Worm (Caenorhabditis elegans) whole organism, L4 larva: ENCODE results near the gene srx-5.
A peak's percentile ranks its signal among the peaks of the same experiment; 100 is the strongest.

Experiments used
- D1046.2 ChIP-seq: fragments of 200-800 bp; sonication (Bioruptor generic); IDR thresholded peaks from 2 replicates; pipeline ENCODE4 v1.3.6; 2022; ENCODE audit warnings: missing genetic modification characterization, missing compliant biosample characterization
- F26F4.8 ChIP-seq: fragments of 200-800 bp; sonication (Bioruptor generic); conservative IDR thresholded peaks from 2 replicates; pipeline ENCODE4 v1.3.6; 2022; ENCODE audit warnings: missing genetic modification characterization, missing compliant biosample characterization
- T26A8.4 ChIP-seq: fragments of 200-800 bp; sonication (Bioruptor generic); IDR thresholded peaks from 2 replicates; pipeline ENCODE4 v1.3.6; 2022; ENCODE audit warnings: missing genetic modification characterization, missing compliant biosample characterization
- Y48G9A.11 ChIP-seq: fragments of 200-800 bp; sonication (Bioruptor generic); IDR thresholded peaks from 2 replicates; pipeline ENCODE4 v1.3.6; 2022; ENCODE audit warnings: missing genetic modification reagents, missing genetic modification characterization, missing compliant biosample characterization
- Y75B8A.6 ChIP-seq: fragments of 200-800 bp; sonication (Bioruptor generic); IDR thresholded peaks from 2 replicates; pipeline ENCODE4 v1.3.6; 2022; ENCODE audit warnings: missing genetic modification reagents, missing genetic modification characterization, missing compliant biosample characterization
- ZK546.5 ChIP-seq, 2 experiments: sonication (generic microtip); optimal IDR thresholded peaks; 2 replicates each; lab custom pipeline; 2017; ENCODE audit warnings: missing biosample characterization in 2 of 2, missing genetic modification characterization in 2 of 2
- aha-1 ChIP-seq: fragments of 150-350 bp; peaks from one replicate; lab custom pipeline; 2014; ENCODE audit warnings: missing biosample characterization, missing genetic modification characterization
- ama-1 ChIP-seq: fragments of 150-350 bp; optimal IDR thresholded peaks from 2 replicates; lab custom pipeline; 2014; ENCODE audit warnings: inconsistent platforms, mixed read lengths
- ceh-20 ChIP-seq: fragments of 200-800 bp; sonication (Bioruptor generic); IDR thresholded peaks from 2 replicates; pipeline ENCODE4 v1.3.6; 2022; ENCODE audit warnings: missing genetic modification reagents, missing genetic modification characterization, missing compliant biosample characterization
- ceh-28 ChIP-seq: fragments of 150-350 bp; optimal IDR thresholded peaks from 2 replicates; lab custom pipeline; 2014; ENCODE audit warnings: missing biosample characterization, missing genetic modification reagents, missing genetic modification characterization
- ceh-82 ChIP-seq: sonication (generic microtip); optimal IDR thresholded peaks from 2 replicates; lab custom pipeline; 2017; ENCODE audit warnings: missing biosample characterization, missing genetic modification characterization
- daf-12 ChIP-seq: fragments of 150-350 bp; optimal IDR thresholded peaks from 2 replicates; lab custom pipeline; 2014; ENCODE audit warnings: missing biosample characterization, missing genetic modification reagents, missing genetic modification characterization
- daf-16 ChIP-seq, 3 experiments: sonication (generic microtip); optimal IDR thresholded peaks; 2 replicates each; lab custom pipeline; 2016 to 2017; ENCODE audit warnings: missing genetic modification characterization in 3 of 3, missing genetic modification reagents in 3 of 3, mild to moderate bottlenecking in 2 of 3, missing compliant biosample characterization in 2 of 3, missing biosample characterization in 1 of 3, moderate library complexity in 1 of 3
- daf-19 ChIP-seq: fragments of 200-800 bp; sonication (Bioruptor generic); conservative IDR thresholded peaks from 2 replicates; pipeline ENCODE4 v1.3.6; 2022; ENCODE audit warnings: missing genetic modification characterization, missing compliant biosample characterization
- dmd-9 ChIP-seq: fragments of 200-800 bp; sonication (Bioruptor generic); IDR thresholded peaks from 2 replicates; pipeline ENCODE4 v1.3.6; 2022; ENCODE audit warnings: missing genetic modification reagents, missing genetic modification characterization, missing compliant biosample characterization
- dpl-1 ChIP-seq: fragments of 150-350 bp; optimal IDR thresholded peaks from 2 replicates; lab custom pipeline; 2014; ENCODE audit warnings: missing biosample characterization, missing genetic modification reagents, missing genetic modification characterization
- dve-1 ChIP-seq: sonication (generic microtip); optimal IDR thresholded peaks from 2 replicates; lab custom pipeline; 2017; ENCODE audit warnings: antibody characterized with exemption, mild to moderate bottlenecking, missing genetic modification characterization, missing compliant biosample characterization; ENCODE audit not compliant: insufficient read depth
- gei-8 ChIP-seq: fragments of 200-800 bp; sonication (Bioruptor generic); optimal IDR thresholded peaks from 2 replicates; lab custom pipeline; 2018; ENCODE audit warnings: mild to moderate bottlenecking, missing genetic modification characterization, missing compliant biosample characterization
- hif-1 ChIP-seq, 2 experiments: sonication (generic microtip); optimal IDR thresholded peaks; 2 replicates each; lab custom pipeline; 2016 to 2017; ENCODE audit warnings: missing compliant biosample characterization in 2 of 2, missing genetic modification characterization in 2 of 2, missing genetic modification reagents in 2 of 2, missing genotype in 2 of 2, mild to moderate bottlenecking in 1 of 2
- hmg-1.1 ChIP-seq: fragments of 200-800 bp; sonication (Bioruptor generic); IDR thresholded peaks from 2 replicates; pipeline ENCODE4 v1.3.6; 2022; ENCODE audit warnings: missing genetic modification reagents, missing genetic modification characterization, missing compliant biosample characterization
- lim-7 ChIP-seq: fragments of 200-800 bp; sonication (Bioruptor generic); IDR thresholded peaks from 2 replicates; pipeline ENCODE4 v1.3.6; 2022; ENCODE audit warnings: missing genetic modification characterization, missing compliant biosample characterization
- lin-1 ChIP-seq: fragments of 200-800 bp; sonication (Bioruptor generic); IDR thresholded peaks from 2 replicates; pipeline ENCODE4 v1.3.6; 2022; ENCODE audit warnings: missing genetic modification reagents, missing genetic modification characterization, missing compliant biosample characterization
- lin-13 ChIP-seq: fragments of 150-350 bp; optimal IDR thresholded peaks from 2 replicates; lab custom pipeline; 2014; ENCODE audit warnings: missing biosample characterization, missing genetic modification reagents, missing genetic modification characterization
- lin-15B ChIP-seq: fragments of 150-350 bp; sonication (generic microtip); optimal IDR thresholded peaks from 3 replicates; lab custom pipeline; 2014; ENCODE audit warnings: missing biosample characterization, missing genetic modification characterization
- lin-38 ChIP-seq: fragments of 200-800 bp; sonication (Bioruptor generic); IDR thresholded peaks from 2 replicates; pipeline ENCODE4 v1.3.6; 2022; ENCODE audit warnings: missing genetic modification reagents, missing genetic modification characterization, missing compliant biosample characterization
- lin-39 ChIP-seq: fragments of 150-350 bp; optimal IDR thresholded peaks from 2 replicates; lab custom pipeline; 2014; ENCODE audit warnings: missing biosample characterization, missing genetic modification reagents, missing genetic modification characterization
- lir-3 ChIP-seq: sonication (generic microtip); optimal IDR thresholded peaks from 2 replicates; lab custom pipeline; 2016; ENCODE audit warnings: mild to moderate bottlenecking, missing genetic modification characterization, missing compliant biosample characterization
- madf-5 ChIP-seq, 2 experiments: fragments of 200-800 bp; sonication (Bioruptor generic); IDR thresholded peaks; 2 replicates each; pipeline ENCODE4 v1.3.6; 2022; ENCODE audit warnings: missing compliant biosample characterization in 2 of 2, missing genetic modification characterization in 2 of 2
- madf-9 ChIP-seq: fragments of 200-800 bp; sonication (Bioruptor generic); conservative IDR thresholded peaks from 2 replicates; pipeline ENCODE4 v1.3.6; 2022; ENCODE audit warnings: missing genetic modification reagents, missing genetic modification characterization, missing compliant biosample characterization
- mep-1 ChIP-seq: fragments of 150-350 bp; sonication (generic microtip); optimal IDR thresholded peaks from 3 replicates; lab custom pipeline; 2014; ENCODE audit warnings: missing biosample characterization, missing genetic modification characterization
- mxl-3 ChIP-seq: fragments of 200-800 bp; sonication (Bioruptor generic); optimal IDR thresholded peaks from 2 replicates; lab custom pipeline; 2018; ENCODE audit warnings: mild to moderate bottlenecking, missing genetic modification characterization, missing compliant biosample characterization
- nhr-111 ChIP-seq: fragments of 200-800 bp; sonication (Bioruptor generic); optimal IDR thresholded peaks from 2 replicates; lab custom pipeline; 2018; ENCODE audit warnings: mild to moderate bottlenecking, missing genetic modification characterization, missing compliant biosample characterization
- nhr-25 ChIP-seq: sonication (generic microtip); optimal IDR thresholded peaks from 2 replicates; lab custom pipeline; 2017; ENCODE audit warnings: missing genetic modification characterization, mild to moderate bottlenecking, missing compliant biosample characterization, antibody characterized with exemption, moderate library complexity, borderline replicate concordance; ENCODE audit not compliant: insufficient read depth
- nhr-41 ChIP-seq: fragments of 200-800 bp; sonication (Bioruptor generic); IDR thresholded peaks from 2 replicates; pipeline ENCODE4 v1.3.6; 2022; ENCODE audit warnings: missing genetic modification reagents, missing genetic modification characterization, missing compliant biosample characterization
- nhr-42 ChIP-seq: fragments of 200-800 bp; sonication (Bioruptor generic); IDR thresholded peaks from 2 replicates; pipeline ENCODE4 v1.3.6; 2022; ENCODE audit warnings: missing genetic modification characterization, missing compliant biosample characterization
- nhr-48 ChIP-seq: sonication (generic microtip); optimal IDR thresholded peaks from 2 replicates; lab custom pipeline; 2016; ENCODE audit warnings: mild to moderate bottlenecking, missing genetic modification characterization, missing compliant biosample characterization
- nhr-6 ChIP-seq: fragments of 150-350 bp; optimal IDR thresholded peaks from 2 replicates; lab custom pipeline; 2014; ENCODE audit warnings: missing biosample characterization, missing genetic modification characterization
- nhr-76 ChIP-seq: fragments of 150-350 bp; optimal IDR thresholded peaks from 2 replicates; lab custom pipeline; 2014; ENCODE audit warnings: missing biosample characterization, missing genetic modification characterization
- pha-4 ChIP-seq, 2 experiments: fragments of 150-350 bp in 1 of 2; fragments of 200-800 bp in 1 of 2; sonication (Bioruptor generic) in 1 of 2; IDR thresholded peaks in 1 of 2; optimal IDR thresholded peaks in 1 of 2; 2 replicates each; pipeline versions ENCODE4 v1.3.6 to Lab custom; 2014 to 2022; ENCODE audit warnings: missing genetic modification characterization in 2 of 2, missing genetic modification reagents in 2 of 2, missing biosample characterization in 1 of 2, missing compliant biosample characterization in 1 of 2
- php-3 ChIP-seq: fragments of 200-800 bp; sonication (Bioruptor generic); IDR thresholded peaks from 2 replicates; pipeline ENCODE4 v1.3.6; 2022; ENCODE audit warnings: missing genetic modification reagents, missing genetic modification characterization, missing compliant biosample characterization
- sdz-12 ChIP-seq: fragments of 200-800 bp; sonication (Bioruptor generic); optimal IDR thresholded peaks from 2 replicates; lab custom pipeline; 2018; ENCODE audit warnings: mild to moderate bottlenecking, missing genetic modification characterization, missing compliant biosample characterization
- set-16 ChIP-seq: fragments of 200-800 bp; sonication (Bioruptor generic); IDR thresholded peaks from 2 replicates; pipeline ENCODE4 v1.3.6; 2022; ENCODE audit warnings: missing genetic modification reagents, missing genetic modification characterization, missing compliant biosample characterization
- snpc-4 ChIP-seq: fragments of 150-350 bp; optimal IDR thresholded peaks from 2 replicates; lab custom pipeline; 2014; ENCODE audit warnings: missing biosample characterization, missing genetic modification characterization
- spr-1 ChIP-seq: sonication (generic microtip); optimal IDR thresholded peaks from 2 replicates; lab custom pipeline; 2016; ENCODE audit warnings: mild to moderate bottlenecking, missing genetic modification characterization, missing compliant biosample characterization
- tag-97 ChIP-seq: fragments of 200-800 bp; sonication (Bioruptor generic); IDR thresholded peaks from 2 replicates; pipeline ENCODE4 v1.3.6; 2022; ENCODE audit warnings: missing genetic modification characterization, missing compliant biosample characterization
- tra-1 ChIP-seq: fragments of 200-800 bp; sonication (Bioruptor generic); IDR thresholded peaks from 2 replicates; pipeline ENCODE4 v1.3.6; 2022; ENCODE audit warnings: missing genetic modification reagents, missing genetic modification characterization, missing compliant biosample characterization
- unc-130 ChIP-seq: sonication (generic microtip); optimal IDR thresholded peaks from 2 replicates; lab custom pipeline; 2016; ENCODE audit warnings: missing genetic modification reagents, missing genetic modification characterization, missing compliant biosample characterization
- zag-1 ChIP-seq: fragments of 150-350 bp; optimal IDR thresholded peaks from 2 replicates; lab custom pipeline; 2014; ENCODE audit warnings: missing biosample characterization, missing genetic modification characterization
- ztf-11 ChIP-seq: fragments of 150-350 bp; optimal IDR thresholded peaks from 2 replicates; lab custom pipeline; 2014; ENCODE audit warnings: missing biosample characterization, missing genetic modification characterization
- ztf-7 ChIP-seq: fragments of 150-350 bp; optimal IDR thresholded peaks from 2 replicates; lab custom pipeline; 2014; ENCODE audit warnings: missing biosample characterization, missing genetic modification characterization

srx-5 gene

DNA sequence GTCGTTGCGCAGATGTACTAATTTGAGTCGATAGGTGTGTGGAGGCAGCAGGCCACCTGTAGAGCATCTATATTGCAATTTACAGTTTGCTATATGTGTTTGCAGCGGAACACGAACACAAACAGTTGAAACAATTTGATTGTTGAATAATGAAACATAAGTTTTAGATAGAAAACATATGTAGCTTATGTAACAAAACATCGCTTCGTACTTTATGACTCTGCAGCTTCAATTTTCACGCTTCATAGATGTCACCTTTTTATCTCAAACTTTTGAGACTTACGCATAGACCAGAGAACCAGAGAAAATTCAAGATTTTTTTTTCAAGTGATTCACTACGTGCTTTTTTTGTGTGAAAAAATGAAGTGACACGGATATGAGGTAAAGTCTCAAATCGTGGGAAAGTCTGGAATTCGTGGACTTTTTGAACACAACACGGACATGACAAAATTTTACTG is 24.0 kb downstream of the srx-5 start, which contains the start of gene fbxb-72 (continued):
- TF ChIP-seq Y48G9A.11 (GFP tag; lab: Robert Waterston, UW): 0 out of 2 replicates have a peak, but pooled peaks have one; percentile 14
- TF ChIP-seq F26F4.8: no peak
- TF ChIP-seq ztf-11 (tag; lab: Kevin White, UChicago): no peak
- TF ChIP-seq tag-97 (GFP tag; lab: Robert Waterston, UW): no peak
- no peak for TF ChIP-seq daf-19
- TF ChIP-seq lin-38 (GFP tag; lab: Robert Waterston, UW): peak; percentile 58
- peak; percentile 96 for TF ChIP-seq mep-1 (tag; lab: Kevin White, UChicago)
- TF ChIP-seq nhr-111: no peak
- TF ChIP-seq spr-1: peak; percentile 92
- peak; percentile 93 for TF ChIP-seq nhr-6 (tag; lab: Kevin White, UChicago)
- TF ChIP-seq zag-1 (tag; lab: Kevin White, UChicago): no peak
- TF ChIP-seq hif-1 (tag; optimal IDR thresholded peaks at IDR 0.05; lab: Kevin White, UChicago): peak; percentile 59 to 65
- peak; percentile 67; the same call in 1 of the 2 replicates for TF ChIP-seq pha-4 (GFP tag; IDR thresholded peaks at IDR 0.05; lab: Robert Waterston, UW)
- TF ChIP-seq pha-4 (tag; optimal IDR thresholded peaks at IDR 0.05; lab: Kevin White, UChicago): no peak
- TF ChIP-seq lin-1 (GFP tag; lab: Robert Waterston, UW): no peak; the same call in 1 of the 2 replicates
- TF ChIP-seq mxl-3 (GFP tag; lab: Kevin White, UChicago): peak; percentile 42
- no peak for TF ChIP-seq nhr-76
- TF ChIP-seq dmd-9 (GFP tag; lab: Robert Waterston, UW): no peak; the same call in 1 of the 2 replicates
- peak; percentile 89 for TF ChIP-seq nhr-42 (GFP tag; lab: Robert Waterston, UW)
- no peak for TF ChIP-seq unc-130 (GFP tag; lab: Kevin White, UChicago)
- no peak for TF ChIP-seq lir-3 (tag; lab: Kevin White, UChicago)
- no peak; the same call in 1 of the 2 replicates for TF ChIP-seq tra-1 (GFP tag; lab: Robert Waterston, UW)
- no peak for TF ChIP-seq ZK546.5 (tag; optimal IDR thresholded peaks at IDR 0.05; lab: Kevin White, UChicago)
- TF ChIP-seq lin-39 (tag; lab: Kevin White, UChicago): no peak
- no peak for TF ChIP-seq nhr-25 (tag; lab: Kevin White, UChicago)
- TF ChIP-seq php-3 (GFP tag; lab: Robert Waterston, UW): peak; percentile 76; the same call in 1 of the 2 replicates
- TF ChIP-seq Y75B8A.6: peak; percentile 69; the same call in 1 of the 2 replicates
- TF ChIP-seq nhr-48 (tag; lab: Kevin White, UChicago): peak; percentile 68
- peak; percentile 66 for TF ChIP-seq ztf-7
- peak; percentile 96 for TF ChIP-seq T26A8.4 (GFP tag; lab: Robert Waterston, UW)
- no peak for TF ChIP-seq madf-5 (GFP tag; IDR thresholded peaks at IDR 0.05; lab: Robert Waterston, UW)
- TF ChIP-seq ceh-20 (GFP tag; lab: Robert Waterston, UW): peak; percentile 59
- TF ChIP-seq lim-7 (GFP tag; lab: Robert Waterston, UW): 0 out of 2 replicates have a peak, but pooled peaks have one; percentile 19
- no peak for TF ChIP-seq set-16 (GFP tag; lab: Robert Waterston, UW)
- TF ChIP-seq nhr-41 (GFP tag; lab: Robert Waterston, UW): 0 out of 2 replicates have a peak, but pooled peaks have one; percentile 7
- no peak for TF ChIP-seq lin-15B (tag; lab: Kevin White, UChicago)
- no peak for TF ChIP-seq daf-12 (tag; lab: Kevin White, UChicago)
- TF ChIP-seq dpl-1: peak; percentile 31
- TF ChIP-seq ceh-82 (tag; lab: Kevin White, UChicago): no peak
- peak; percentile 90 for TF ChIP-seq dve-1 (tag; lab: Kevin White, UChicago)
- no peak for TF ChIP-seq D1046.2 (GFP tag; lab: Robert Waterston, UW)
- TF ChIP-seq lin-13 (GFP tag; lab: Kevin White, UChicago): peak; percentile 14
- peak; percentile 13 for TF ChIP-seq gei-8
- TF ChIP-seq hmg-1.1 (GFP tag; lab: Robert Waterston, UW): no peak; the same call in 1 of the 2 replicates
- TF ChIP-seq ceh-28 (tag; lab: Kevin White, UChicago): no peak
- no peak for TF ChIP-seq snpc-4 (tag; lab: Kevin White, UChicago)
- peak; percentile 95 for TF ChIP-seq aha-1
- no peak for TF ChIP-seq sdz-12
- TF ChIP-seq ama-1 (lab: Kevin White, UChicago): peak; percentile 99
- peak; percentile 41 to 93 for TF ChIP-seq daf-16 (GFP tag; optimal IDR thresholded peaks at IDR 0.05; lab: Kevin White, UChicago)
- peak; percentile 89 for TF ChIP-seq daf-16 (tag; optimal IDR thresholded peaks at IDR 0.05; lab: Kevin White, UChicago)
- TF ChIP-seq madf-9: no peak
